Worm (Caenorhabditis elegans) whole organism, young adult: ENCODE measurements around the gene F26A1.19.

Experiments
- F22D6.2 ChIP-seq: sonication (generic microtip); optimal IDR thresholded peaks from 2 replicates; lab custom pipeline; 2016; ENCODE audit warnings: mild to moderate bottlenecking, missing genetic modification characterization, missing compliant biosample characterization
- F49E8.2 ChIP-seq: sonication (generic microtip); optimal IDR thresholded peaks from 3 replicates; lab custom pipeline; 2017; ENCODE audit warnings: missing genetic modification characterization, mild to moderate bottlenecking, missing compliant biosample characterization, antibody characterized with exemption, moderate library complexity; ENCODE audit not compliant: insufficient read depth
- dpff-1 ChIP-seq: sonication (generic microtip); optimal IDR thresholded peaks from 2 replicates; lab custom pipeline; 2017; ENCODE audit warnings: mild to moderate bottlenecking, missing genetic modification characterization, missing compliant biosample characterization
- nhr-90 ChIP-seq: sonication (generic microtip); optimal IDR thresholded peaks from 2 replicates; lab custom pipeline; 2016; ENCODE audit warnings: missing genotype, mild to moderate bottlenecking, missing genetic modification characterization, missing compliant biosample characterization

- TF ChIP-seq dpff-1 (no peak), nhr-90 (tag; lab: Kevin White, UChicago) (no peak), F49E8.2 (tag; lab: Kevin White, UChicago) (no peak), F22D6.2 (tag; lab: Kevin White, UChicago) (no peak)
Observed at ce11 chrIII:4874671-4875070, 37.1 kb downstream of the F26A1.19 start, which contains the start of gene C35D10.12.
